Fruit fly (Drosophila melanogaster) whole organism, embryonic: ENCODE measurements around the gene slmb.

ENCODE experiments used
- Atf-2 ChIP-seq: fragments of 200-800 bp; sonication (Bioruptor generic); optimal IDR thresholded peaks from 2 replicates; lab custom pipeline; 2016; ENCODE audit warnings: missing biosample characterization, missing genetic modification characterization
- Blimp-1 ChIP-seq: fragments of 200-800 bp; sonication (Bioruptor generic); optimal IDR thresholded peaks from 3 replicates; lab custom pipeline; 2018; ENCODE audit warnings: missing biosample characterization, missing genetic modification characterization, mild to moderate bottlenecking, moderate library complexity, missing genetic modification reagents
- CG10366 ChIP-seq: fragments of 200-800 bp; sonication (Bioruptor generic); IDR thresholded peaks from 2 replicates; pipeline ENCODE4 v1.3.6; 2022; ENCODE audit warnings: missing biosample characterization, missing genetic modification characterization
- CG10979 ChIP-seq: fragments of 200-800 bp; sonication (Bioruptor generic); optimal IDR thresholded peaks from 2 replicates; lab custom pipeline; 2018; ENCODE audit warnings: missing biosample characterization, mild to moderate bottlenecking, missing genetic modification characterization, moderate library complexity
- CG12155 ChIP-seq: fragments of 200-800 bp; sonication (Bioruptor generic); optimal IDR thresholded peaks from 3 replicates; lab custom pipeline; 2016; ENCODE audit warnings: missing biosample characterization, missing genetic modification characterization
- CG18599 ChIP-seq: fragments of 200-800 bp; sonication (Bioruptor generic); optimal IDR thresholded peaks from 3 replicates; lab custom pipeline; 2017; ENCODE audit warnings: missing biosample characterization, missing genetic modification characterization, mild to moderate bottlenecking, moderate library complexity, missing genetic modification reagents
- CG2889 ChIP-seq: fragments of 200-800 bp; sonication (Bioruptor generic); IDR thresholded peaks from 3 replicates; pipeline ENCODE4 v1.3.6; 2022; ENCODE audit warnings: missing biosample characterization, missing genetic modification characterization
- CG30431 ChIP-seq: fragments of 200-800 bp; sonication (Bioruptor generic); optimal IDR thresholded peaks from 2 replicates; lab custom pipeline; 2017; ENCODE audit warnings: missing biosample characterization, missing genetic modification characterization
- CG3065 ChIP-seq: fragments of 200-800 bp; sonication (Bioruptor generic); optimal IDR thresholded peaks from 2 replicates; lab custom pipeline; 2016; ENCODE audit warnings: missing biosample characterization, missing genetic modification characterization
- CG31388 ChIP-seq: fragments of 200-800 bp; sonication (Bioruptor generic); optimal IDR thresholded peaks from 2 replicates; lab custom pipeline; 2016; ENCODE audit warnings: missing biosample characterization, missing genetic modification characterization
- CG31441 ChIP-seq: fragments of 200-800 bp; sonication (Bioruptor generic); IDR thresholded peaks from 2 replicates; pipeline ENCODE4 v1.3.6; 2022; ENCODE audit warnings: missing biosample characterization, missing genetic modification characterization
- CG32767 ChIP-seq: fragments of 200-800 bp; sonication (Bioruptor generic); IDR thresholded peaks from 2 replicates; pipeline ENCODE4 v1.3.6; 2022; ENCODE audit warnings: missing biosample characterization, missing genetic modification characterization
- CG3847 ChIP-seq: fragments of 200-800 bp; sonication (Bioruptor generic); IDR thresholded peaks from 2 replicates; pipeline ENCODE4 v1.3.6; 2022; ENCODE audit warnings: missing biosample characterization, missing genetic modification characterization
- CG4820 ChIP-seq: fragments of 200-800 bp; sonication (Bioruptor generic); optimal IDR thresholded peaks from 3 replicates; lab custom pipeline; 2016; ENCODE audit warnings: missing biosample characterization, missing genetic modification characterization
- CG6272 ChIP-seq: fragments of 200-800 bp; sonication (Bioruptor generic); IDR thresholded peaks from 2 replicates; pipeline ENCODE4 v1.3.6; 2022; ENCODE audit warnings: missing biosample characterization, missing genetic modification characterization
- CG6683 ChIP-seq: fragments of 200-800 bp; sonication (Bioruptor generic); optimal IDR thresholded peaks from 2 replicates; lab custom pipeline; 2017; ENCODE audit warnings: missing biosample characterization, mild to moderate bottlenecking, missing genetic modification characterization, missing genetic modification reagents
- CG8359 ChIP-seq: fragments of 200-800 bp; sonication (Bioruptor generic); optimal IDR thresholded peaks from 2 replicates; lab custom pipeline; 2017; ENCODE audit warnings: missing biosample characterization, mild to moderate bottlenecking, missing genetic modification characterization, borderline replicate concordance
- CG9609 ChIP-seq: fragments of 200-800 bp; sonication (Bioruptor generic); optimal IDR thresholded peaks from 3 replicates; lab custom pipeline; 2016; ENCODE audit warnings: missing biosample characterization, missing genetic modification characterization
- CG9727 ChIP-seq: fragments of 200-800 bp; sonication (Bioruptor generic); optimal IDR thresholded peaks from 3 replicates; lab custom pipeline; 2017; ENCODE audit warnings: missing biosample characterization, mild to moderate bottlenecking, missing genetic modification characterization
- CG9797 ChIP-seq: fragments of 200-800 bp; sonication (Bioruptor generic); optimal IDR thresholded peaks from 3 replicates; lab custom pipeline; 2018; ENCODE audit warnings: missing biosample characterization, mild to moderate bottlenecking, missing genetic modification characterization
- Dbx ChIP-seq: fragments of 200-800 bp; sonication (Bioruptor generic); IDR thresholded peaks from 3 replicates; pipeline ENCODE4 v1.3.6; 2022; ENCODE audit warnings: missing biosample characterization, missing genetic modification characterization
- Dip3 ChIP-seq: fragments of 200-800 bp; sonication (Bioruptor generic); optimal IDR thresholded peaks from 3 replicates; lab custom pipeline; 2016; ENCODE audit warnings: missing biosample characterization, missing genetic modification characterization
- ERR ChIP-seq: fragments of 200-800 bp; sonication (Bioruptor generic); optimal IDR thresholded peaks from 2 replicates; lab custom pipeline; 2016; ENCODE audit warnings: missing biosample characterization, missing genetic modification characterization
- Fer1 ChIP-seq: fragments of 200-800 bp; sonication (Bioruptor generic); optimal IDR thresholded peaks from 2 replicates; lab custom pipeline; 2017; ENCODE audit warnings: missing biosample characterization, mild to moderate bottlenecking, missing genetic modification characterization
- H2.0 ChIP-seq: fragments of 200-800 bp; sonication (Bioruptor generic); IDR thresholded peaks from 2 replicates; pipeline ENCODE4 v1.3.6; 2022; ENCODE audit warnings: missing biosample characterization, missing genetic modification characterization
- HLH3B ChIP-seq: fragments of 200-800 bp; sonication (Bioruptor generic); IDR thresholded peaks from 2 replicates; pipeline ENCODE4 v1.3.6; 2022; ENCODE audit warnings: missing biosample characterization, missing genetic modification characterization
- Hand ChIP-seq: fragments of 200-800 bp; sonication (Bioruptor generic); optimal IDR thresholded peaks from 2 replicates; lab custom pipeline; 2017; ENCODE audit warnings: mild to moderate bottlenecking, missing biosample characterization, missing genetic modification reagents, missing genetic modification characterization
- Hr78 ChIP-seq, 2 experiments: fragments of 200-800 bp in 1 of 2; fragments of >200 bp in 1 of 2; sonication (Bioruptor generic) in 1 of 2; optimal IDR thresholded peaks; 2 replicates each; lab custom pipeline; 2017 to 2019; ENCODE audit warnings: missing biosample characterization in 2 of 2, missing genetic modification characterization in 2 of 2, mild to moderate bottlenecking in 1 of 2, moderate library complexity in 1 of 2
- Meics ChIP-seq: fragments of 200-800 bp; sonication (Bioruptor generic); optimal IDR thresholded peaks from 2 replicates; lab custom pipeline; 2017; ENCODE audit warnings: missing biosample characterization, mild to moderate bottlenecking, missing genetic modification characterization
- Mes4 ChIP-seq: fragments of 200-800 bp; sonication (Bioruptor generic); optimal IDR thresholded peaks from 2 replicates; lab custom pipeline; 2016; ENCODE audit warnings: missing biosample characterization, missing genetic modification characterization
- Six4 ChIP-seq: fragments of 200-800 bp; sonication (Bioruptor generic); optimal IDR thresholded peaks from 2 replicates; lab custom pipeline; 2016; ENCODE audit warnings: missing biosample characterization, missing genetic modification characterization
- Spps ChIP-seq: fragments of 200-800 bp; sonication (Bioruptor generic); optimal IDR thresholded peaks from 2 replicates; lab custom pipeline; 2018; ENCODE audit warnings: missing biosample characterization, mild to moderate bottlenecking, missing genetic modification characterization
- Vsx1 ChIP-seq: fragments of 200-800 bp; sonication (Bioruptor generic); optimal IDR thresholded peaks from 2 replicates; lab custom pipeline; 2017; ENCODE audit warnings: missing biosample characterization, mild to moderate bottlenecking, missing genetic modification characterization, missing genetic modification reagents
- bowl ChIP-seq: fragments of 200-800 bp; sonication (Bioruptor generic); IDR thresholded peaks from 2 replicates; pipeline ENCODE4 v1.3.6; 2022; ENCODE audit warnings: missing biosample characterization, missing genetic modification characterization
- cato ChIP-seq: fragments of 200-800 bp; sonication (Bioruptor generic); optimal IDR thresholded peaks from 2 replicates; lab custom pipeline; 2016; ENCODE audit warnings: missing biosample characterization, missing genetic modification characterization, borderline replicate concordance
- dan ChIP-seq: fragments of 200-800 bp; sonication (Bioruptor generic); IDR thresholded peaks from 2 replicates; pipeline ENCODE4 v1.3.6; 2022; ENCODE audit warnings: missing biosample characterization, missing genetic modification characterization
- danr ChIP-seq: fragments of 200-800 bp; sonication (Bioruptor generic); IDR thresholded peaks from 2 replicates; pipeline ENCODE4 v1.3.6; 2022; ENCODE audit warnings: missing biosample characterization, missing genetic modification characterization
- dmrt99B ChIP-seq: fragments of 200-800 bp; sonication (Bioruptor generic); optimal IDR thresholded peaks from 2 replicates; lab custom pipeline; 2018; ENCODE audit warnings: missing biosample characterization, mild to moderate bottlenecking, missing genetic modification characterization, moderate library complexity
- ewg ChIP-seq: fragments of 200-800 bp; sonication (Bioruptor generic); optimal IDR thresholded peaks from 3 replicates; lab custom pipeline; 2017; ENCODE audit warnings: mild to moderate bottlenecking, missing biosample characterization, missing genetic modification reagents, missing genetic modification characterization
- grn ChIP-seq: fragments of 200-800 bp; sonication (Bioruptor generic); optimal IDR thresholded peaks from 3 replicates; lab custom pipeline; 2017; ENCODE audit warnings: missing biosample characterization, missing genetic modification characterization
- gsb ChIP-seq: fragments of 200-800 bp; sonication (Bioruptor generic); IDR thresholded peaks from 2 replicates; pipeline ENCODE4 v1.3.6; 2022; ENCODE audit warnings: missing biosample characterization, missing genetic modification characterization
- gt ChIP-seq: fragments of 200-800 bp; sonication (Bioruptor generic); IDR thresholded peaks from 2 replicates; pipeline ENCODE4 v1.3.6; 2022; ENCODE audit warnings: missing biosample characterization, missing genetic modification characterization
- lov ChIP-seq, 2 experiments: fragments of 200-800 bp in 1 of 2; fragments of >200 bp in 1 of 2; sonication (Bioruptor generic) in 1 of 2; IDR thresholded peaks in 1 of 2; optimal IDR thresholded peaks in 1 of 2; 2 replicates in 1 of 2; 3 replicates in 1 of 2; pipeline versions ENCODE4 v1.3.6 to Lab custom; 2017 to 2022; ENCODE audit warnings: missing biosample characterization in 1 of 2, missing genetic modification characterization in 1 of 2
- onecut ChIP-seq: fragments of 200-800 bp; sonication (Bioruptor generic); IDR thresholded peaks from 2 replicates; pipeline ENCODE4 v1.3.6; 2022; ENCODE audit warnings: missing biosample characterization, missing genetic modification characterization
- peb ChIP-seq: fragments of 200-800 bp; sonication (Bioruptor generic); IDR thresholded peaks from 2 replicates; pipeline ENCODE4 v1.3.6; 2022; ENCODE audit warnings: missing biosample characterization, missing genetic modification characterization
- pfk ChIP-seq: fragments of 200-800 bp; sonication (Bioruptor generic); optimal IDR thresholded peaks from 2 replicates; lab custom pipeline; 2018; ENCODE audit warnings: missing biosample characterization, mild to moderate bottlenecking, missing genetic modification characterization, moderate library complexity
- pum ChIP-seq: fragments of 200-800 bp; sonication (Bioruptor generic); optimal IDR thresholded peaks from 2 replicates; lab custom pipeline; 2016; ENCODE audit warnings: missing biosample characterization, missing genetic modification characterization
- run ChIP-seq: fragments of 200-800 bp; sonication (Bioruptor generic); optimal IDR thresholded peaks from 3 replicates; lab custom pipeline; 2018; ENCODE audit warnings: missing biosample characterization, mild to moderate bottlenecking, missing genetic modification characterization
- salm ChIP-seq: fragments of 200-800 bp; sonication (Bioruptor generic); optimal IDR thresholded peaks from 2 replicates; lab custom pipeline; 2018; ENCODE audit warnings: missing biosample characterization, mild to moderate bottlenecking, missing genetic modification characterization
- so ChIP-seq: fragments of 200-800 bp; sonication (Bioruptor generic); IDR thresholded peaks from 3 replicates; pipeline ENCODE4 v1.3.6; 2022; ENCODE audit warnings: missing biosample characterization, missing genetic modification characterization
- tap ChIP-seq: fragments of 200-800 bp; optimal IDR thresholded peaks from 3 replicates; lab custom pipeline; 2019; ENCODE audit warnings: missing biosample characterization, mild to moderate bottlenecking, missing genetic modification characterization, moderate library complexity
- tin ChIP-seq: fragments of 200-800 bp; sonication (Bioruptor generic); optimal IDR thresholded peaks from 3 replicates; lab custom pipeline; 2016; ENCODE audit warnings: missing biosample characterization, missing genetic modification characterization

Gene slmb

dm6 chr3R:21118784-21119183 is 8.5 kb downstream of the slmb start, which contains the start of gene Bdbt (continued):
- TF ChIP-seq pum (GFP tag; lab: Kevin White, UChicago): peak; percentile 4
- no peak for TF ChIP-seq CG18599
- no peak for TF ChIP-seq CG6272 (GFP tag; lab: Robert Waterston, UW)
- no peak for TF ChIP-seq CG31441 (GFP tag; lab: Robert Waterston, UW)
- no peak for TF ChIP-seq ERR (GFP tag; lab: Kevin White, UChicago)
- TF ChIP-seq gt (GFP tag; lab: Robert Waterston, UW): no peak
- no peak for TF ChIP-seq CG10979 (tag; lab: Kevin White, UChicago)
- no peak for TF ChIP-seq tin (GFP tag; lab: Kevin White, UChicago)
- TF ChIP-seq ewg (GFP tag; lab: Kevin White, UChicago): no peak
- no peak for TF ChIP-seq Atf-2
- no peak for TF ChIP-seq dmrt99B (tag; lab: Kevin White, UChicago)
- TF ChIP-seq pfk (GFP tag; lab: Kevin White, UChicago): no peak
- no peak for TF ChIP-seq Hr78 (GFP tag; optimal IDR thresholded peaks at IDR 0.05; lab: Kevin White, UChicago)
- no peak for TF ChIP-seq danr
- no peak for TF ChIP-seq CG32767
- TF ChIP-seq dan (GFP tag; lab: Robert Waterston, UW): no peak
- TF ChIP-seq salm (tag; lab: Kevin White, UChicago): no peak
- TF ChIP-seq HLH3B (GFP tag; lab: Robert Waterston, UW): peak; percentile 41
- 0 out of 3 replicates have a peak, but pooled peaks have one; percentile 55 for TF ChIP-seq Dbx (GFP tag; lab: Robert Waterston, UW)
- TF ChIP-seq CG6683 (GFP tag; lab: Kevin White, UChicago): no peak
- TF ChIP-seq lov (optimal IDR thresholded peaks at IDR 0.05; lab: Kevin White, UChicago): no peak
- no peak for TF ChIP-seq lov (GFP tag; IDR thresholded peaks at IDR 0.05; lab: Robert Waterston, UW)
- no peak for TF ChIP-seq Mes4
- no peak for TF ChIP-seq grn (GFP tag; lab: Kevin White, UChicago)
- no peak for TF ChIP-seq CG31388 (GFP tag; lab: Kevin White, UChicago)
- TF ChIP-seq so (GFP tag; lab: Robert Waterston, UW): no peak
- TF ChIP-seq CG12155 (GFP tag; lab: Kevin White, UChicago): peak; percentile 21
- no peak for TF ChIP-seq Six4 (GFP tag; lab: Kevin White, UChicago)
- TF ChIP-seq CG3847 (GFP tag; lab: Robert Waterston, UW): peak; percentile 52
- TF ChIP-seq CG10366 (GFP tag; lab: Robert Waterston, UW): no peak; the same call in 1 of the 2 replicates
- TF ChIP-seq gsb (GFP tag; lab: Robert Waterston, UW): no peak
- no peak for TF ChIP-seq onecut (GFP tag; lab: Robert Waterston, UW)
- TF ChIP-seq tap (tag; lab: Kevin White, UChicago): no peak
- TF ChIP-seq Hand (GFP tag; lab: Kevin White, UChicago): no peak
- no peak for TF ChIP-seq peb
- no peak for TF ChIP-seq Meics
- TF ChIP-seq Fer1 (GFP tag; lab: Kevin White, UChicago): no peak
- TF ChIP-seq run: no peak
- no peak for TF ChIP-seq CG2889 (GFP tag; lab: Robert Waterston, UW)
- TF ChIP-seq Blimp-1 (GFP tag; lab: Kevin White, UChicago): no peak
- TF ChIP-seq cato (GFP tag; lab: Kevin White, UChicago): no peak
- TF ChIP-seq CG4820: no peak
- peak; percentile 8 for TF ChIP-seq CG9727 (GFP tag; lab: Kevin White, UChicago)
- peak; percentile 34 for TF ChIP-seq CG9797 (GFP tag; lab: Kevin White, UChicago)
- peak; percentile 21 for TF ChIP-seq CG9609 (GFP tag; lab: Kevin White, UChicago)
- no peak for TF ChIP-seq CG3065 (GFP tag; lab: Kevin White, UChicago)
- TF ChIP-seq CG8359 (GFP tag; lab: Kevin White, UChicago): no peak
- TF ChIP-seq CG30431 (GFP tag; lab: Kevin White, UChicago): no peak
- no peak for TF ChIP-seq bowl
- TF ChIP-seq H2.0 (GFP tag; lab: Robert Waterston, UW): peak; percentile 11; the same call in 1 of the 2 replicates
- no peak for TF ChIP-seq Vsx1
- TF ChIP-seq Dip3 (GFP tag; lab: Kevin White, UChicago): peak; percentile 55
- TF ChIP-seq Spps (tag; lab: Kevin White, UChicago): no peak
